Fruit fly (Drosophila melanogaster) whole organism, embryonic: Measurements from ENCODE around the gene CG13949.

ENCODE experiments used
- Atf-2 ChIP-seq: fragments of 200-800 bp; sonication (Bioruptor generic); optimal IDR thresholded peaks from 2 replicates; lab custom pipeline; 2016; ENCODE audit warnings: missing biosample characterization, missing genetic modification characterization
- Blimp-1 ChIP-seq: fragments of 200-800 bp; sonication (Bioruptor generic); optimal IDR thresholded peaks from 3 replicates; lab custom pipeline; 2018; ENCODE audit warnings: missing biosample characterization, missing genetic modification characterization, mild to moderate bottlenecking, moderate library complexity, missing genetic modification reagents
- BtbVII ChIP-seq: fragments of 200-800 bp; sonication (Bioruptor generic); optimal IDR thresholded peaks from 3 replicates; lab custom pipeline; 2017; ENCODE audit warnings: missing biosample characterization, mild to moderate bottlenecking, missing genetic modification characterization
- CG10366 ChIP-seq: fragments of 200-800 bp; sonication (Bioruptor generic); IDR thresholded peaks from 2 replicates; pipeline ENCODE4 v1.3.6; 2022; ENCODE audit warnings: missing biosample characterization, missing genetic modification characterization
- CG10654 ChIP-seq: fragments of 200-800 bp; sonication (Bioruptor generic); optimal IDR thresholded peaks from 2 replicates; lab custom pipeline; 2016; ENCODE audit warnings: missing biosample characterization, missing genetic modification characterization
- CG12299 ChIP-seq: fragments of 200-800 bp; sonication (Bioruptor generic); optimal IDR thresholded peaks from 2 replicates; lab custom pipeline; 2018; ENCODE audit warnings: missing biosample characterization, mild to moderate bottlenecking, missing genetic modification characterization
- CG1233 ChIP-seq: fragments of 200-800 bp; sonication (Bioruptor generic); optimal IDR thresholded peaks from 4 replicates; lab custom pipeline; 2018; ENCODE audit warnings: missing biosample characterization, mild to moderate bottlenecking, missing genetic modification characterization
- CG14860 ChIP-seq: fragments of 200-800 bp; sonication (Bioruptor generic); IDR thresholded peaks from 3 replicates; pipeline ENCODE4 v1.3.6; 2022; ENCODE audit warnings: missing biosample characterization, missing genetic modification characterization; ENCODE audit not compliant: partially characterized antibody
- CG1602 ChIP-seq: fragments of 200-800 bp; sonication (Bioruptor generic); optimal IDR thresholded peaks from 3 replicates; lab custom pipeline; 2016; ENCODE audit warnings: missing biosample characterization, missing genetic modification characterization
- CG1647 ChIP-seq: fragments of 200-800 bp; sonication (Bioruptor generic); optimal IDR thresholded peaks from 3 replicates; lab custom pipeline; 2016; ENCODE audit warnings: missing biosample characterization, missing genetic modification characterization
- CG34376 ChIP-seq: fragments of 200-800 bp; sonication (Bioruptor generic); optimal IDR thresholded peaks from 2 replicates; lab custom pipeline; 2018; ENCODE audit warnings: missing biosample characterization, mild to moderate bottlenecking, missing genetic modification characterization
- CG34422 ChIP-seq: fragments of 200-800 bp; sonication (Bioruptor generic); IDR thresholded peaks from 3 replicates; pipeline ENCODE4 v1.3.6; 2022; ENCODE audit warnings: missing biosample characterization, missing genetic modification characterization
- CG4424 ChIP-seq: fragments of 200-800 bp; sonication (Bioruptor generic); optimal IDR thresholded peaks from 3 replicates; lab custom pipeline; 2016; ENCODE audit warnings: missing biosample characterization, missing genetic modification characterization
- CG7987 ChIP-seq: fragments of 200-800 bp; sonication (Bioruptor generic); optimal IDR thresholded peaks from 2 replicates; lab custom pipeline; 2018; ENCODE audit warnings: missing biosample characterization, mild to moderate bottlenecking, missing genetic modification characterization, moderate library complexity
- CG8478 ChIP-seq: fragments of >200 bp; optimal IDR thresholded peaks from 2 replicates; lab custom pipeline; 2018
- Dad ChIP-seq: fragments of 200-800 bp; sonication (Bioruptor generic); optimal IDR thresholded peaks from 3 replicates; lab custom pipeline; 2016; ENCODE audit warnings: missing biosample characterization, missing genetic modification characterization
- Dbx ChIP-seq: fragments of 200-800 bp; sonication (Bioruptor generic); IDR thresholded peaks from 3 replicates; pipeline ENCODE4 v1.3.6; 2022; ENCODE audit warnings: missing biosample characterization, missing genetic modification characterization
- Ets97D ChIP-seq: fragments of 200-800 bp; sonication (Bioruptor generic); optimal IDR thresholded peaks from 3 replicates; lab custom pipeline; 2016; ENCODE audit warnings: missing biosample characterization, missing genetic modification characterization
- Lhr ChIP-seq: fragments of 200-800 bp; sonication (Bioruptor generic); optimal IDR thresholded peaks from 3 replicates; lab custom pipeline; 2017; ENCODE audit warnings: mild to moderate bottlenecking, missing biosample characterization, missing genetic modification reagents, missing genetic modification characterization
- Lpt ChIP-seq: fragments of >200 bp; optimal IDR thresholded peaks from 2 replicates; lab custom pipeline; 2018; ENCODE audit warnings: missing biosample characterization, missing genetic modification characterization
- MESR4 ChIP-seq: fragments of 200-800 bp; sonication (Bioruptor generic); optimal IDR thresholded peaks from 2 replicates; lab custom pipeline; 2018; ENCODE audit warnings: missing biosample characterization, mild to moderate bottlenecking, missing genetic modification characterization, moderate library complexity
- NK7.1 ChIP-seq: fragments of 200-800 bp; sonication (Bioruptor generic); optimal IDR thresholded peaks from 3 replicates; lab custom pipeline; 2016; ENCODE audit warnings: missing biosample characterization, missing genetic modification characterization
- Oli ChIP-seq: fragments of 200-800 bp; sonication (Bioruptor generic); optimal IDR thresholded peaks from 2 replicates; lab custom pipeline; 2018; ENCODE audit warnings: missing biosample characterization, mild to moderate bottlenecking, missing genetic modification characterization, moderate library complexity
- Pdp1 ChIP-seq, 2 experiments: fragments of 200-800 bp; sonication (Bioruptor generic); optimal IDR thresholded peaks; 3 replicates each; lab custom pipeline; 2016; ENCODE audit warnings: missing biosample characterization in 2 of 2, missing genetic modification characterization in 2 of 2, mild to moderate bottlenecking in 1 of 2, moderate library complexity in 1 of 2
- Side ChIP-seq: fragments of 200-800 bp; sonication (Bioruptor generic); optimal IDR thresholded peaks from 2 replicates; lab custom pipeline; 2016; ENCODE audit warnings: missing biosample characterization, missing genetic modification characterization
- Spps ChIP-seq: fragments of 200-800 bp; sonication (Bioruptor generic); optimal IDR thresholded peaks from 2 replicates; lab custom pipeline; 2018; ENCODE audit warnings: missing biosample characterization, mild to moderate bottlenecking, missing genetic modification characterization
- Stat92E ChIP-seq, 3 experiments: fragments of >200 bp in 2 of 3; fragments of 200-800 bp in 1 of 3; sonication (Bioruptor generic) in 1 of 3; optimal IDR thresholded peaks; 2 replicates each; lab custom pipeline; 2017 to 2019; ENCODE audit warnings: missing biosample characterization in 3 of 3, missing genetic modification characterization in 3 of 3, mild to moderate bottlenecking in 1 of 3, moderate library complexity in 1 of 3
- Taf1 ChIP-seq: fragments of 200-800 bp; sonication (Bioruptor generic); IDR thresholded peaks from 2 replicates; pipeline ENCODE4 v1.3.6; 2022; ENCODE audit warnings: missing biosample characterization, missing genetic modification characterization
- ab ChIP-seq: fragments of 200-800 bp; sonication (Bioruptor generic); optimal IDR thresholded peaks from 2 replicates; lab custom pipeline; 2016; ENCODE audit warnings: missing biosample characterization, missing genetic modification characterization
- abd-A ChIP-seq: fragments of 200-800 bp; sonication (Bioruptor generic); optimal IDR thresholded peaks from 3 replicates; lab custom pipeline; 2019; ENCODE audit warnings: missing biosample characterization, mild to moderate bottlenecking, missing genetic modification characterization, moderate library complexity
- al ChIP-seq: fragments of 200-800 bp; sonication (Bioruptor generic); IDR thresholded peaks from 2 replicates; pipeline ENCODE4 v1.3.6; 2022; ENCODE audit warnings: missing biosample characterization, missing genetic modification characterization
- bab2 ChIP-seq: fragments of 200-800 bp; sonication (Bioruptor generic); optimal IDR thresholded peaks from 2 replicates; lab custom pipeline; 2016; ENCODE audit warnings: missing biosample characterization, missing genetic modification characterization
- cas ChIP-seq: fragments of 200-800 bp; sonication (Bioruptor generic); IDR thresholded peaks from 2 replicates; pipeline ENCODE4 v1.3.6; 2022; ENCODE audit warnings: missing biosample characterization, missing genetic modification characterization
- chif ChIP-seq, 2 experiments: fragments of 200-800 bp; sonication (Bioruptor generic); optimal IDR thresholded peaks; 3 replicates each; lab custom pipeline; 2016; ENCODE audit warnings: missing biosample characterization in 2 of 2, missing genetic modification characterization in 2 of 2
- corto ChIP-seq: fragments of 200-800 bp; sonication (Bioruptor generic); optimal IDR thresholded peaks from 2 replicates; lab custom pipeline; 2016; ENCODE audit warnings: missing biosample characterization, mild to moderate bottlenecking, missing genetic modification characterization, moderate library complexity
- crol ChIP-seq: fragments of 200-800 bp; sonication (Bioruptor generic); IDR thresholded peaks from 2 replicates; pipeline ENCODE4 v1.3.6; 2022; ENCODE audit warnings: missing biosample characterization, missing genetic modification characterization
- dpn ChIP-seq, 2 experiments: fragments of 200-800 bp; sonication (Bioruptor generic); optimal IDR thresholded peaks; 3 replicates each; lab custom pipeline; 2016; ENCODE audit warnings: missing biosample characterization in 2 of 2, missing genetic modification characterization in 2 of 2
- ems ChIP-seq: fragments of 200-800 bp; sonication (Bioruptor generic); optimal IDR thresholded peaks from 3 replicates; lab custom pipeline; 2016; ENCODE audit warnings: missing biosample characterization, missing genetic modification characterization
- en ChIP-seq: fragments of 200-800 bp; sonication (Bioruptor generic); optimal IDR thresholded peaks from 2 replicates; lab custom pipeline; 2016; ENCODE audit warnings: missing biosample characterization, missing genetic modification characterization
- fd3F ChIP-seq: fragments of 200-800 bp; sonication (Bioruptor generic); optimal IDR thresholded peaks from 2 replicates; lab custom pipeline; 2018; ENCODE audit warnings: missing biosample characterization, mild to moderate bottlenecking, missing genetic modification characterization, moderate library complexity
- fd64A ChIP-seq: fragments of 200-800 bp; sonication (Bioruptor generic); optimal IDR thresholded peaks from 3 replicates; lab custom pipeline; 2018; ENCODE audit warnings: missing biosample characterization, mild to moderate bottlenecking, missing genetic modification characterization
- kah ChIP-seq: fragments of 200-800 bp; sonication (Bioruptor generic); optimal IDR thresholded peaks from 2 replicates; lab custom pipeline; 2018; ENCODE audit warnings: missing biosample characterization, mild to moderate bottlenecking, missing genetic modification characterization
- lov ChIP-seq, 2 experiments: fragments of 200-800 bp in 1 of 2; fragments of >200 bp in 1 of 2; sonication (Bioruptor generic) in 1 of 2; IDR thresholded peaks in 1 of 2; optimal IDR thresholded peaks in 1 of 2; 2 replicates in 1 of 2; 3 replicates in 1 of 2; pipeline versions ENCODE4 v1.3.6 to Lab custom; 2017 to 2022; ENCODE audit warnings: missing biosample characterization in 1 of 2, missing genetic modification characterization in 1 of 2
- oc ChIP-seq: fragments of 200-800 bp; sonication (Bioruptor generic); optimal IDR thresholded peaks from 2 replicates; lab custom pipeline; 2018; ENCODE audit warnings: missing biosample characterization, mild to moderate bottlenecking, missing genetic modification characterization, moderate library complexity
- peb ChIP-seq: fragments of 200-800 bp; sonication (Bioruptor generic); IDR thresholded peaks from 2 replicates; pipeline ENCODE4 v1.3.6; 2022; ENCODE audit warnings: missing biosample characterization, missing genetic modification characterization
- schlank ChIP-seq: fragments of 200-800 bp; sonication (Bioruptor generic); optimal IDR thresholded peaks from 2 replicates; lab custom pipeline; 2018; ENCODE audit warnings: missing biosample characterization, mild to moderate bottlenecking, missing genetic modification characterization
- sisA ChIP-seq: fragments of 200-800 bp; sonication (Bioruptor generic); IDR thresholded peaks from 2 replicates; pipeline ENCODE4 v1.3.6; 2022; ENCODE audit warnings: missing biosample characterization, missing genetic modification characterization
- tgo ChIP-seq: fragments of 200-800 bp; sonication (Bioruptor generic); IDR thresholded peaks from 3 replicates; pipeline ENCODE4 v1.3.6; 2022; ENCODE audit warnings: missing biosample characterization, missing genetic modification characterization
- vvl ChIP-seq: fragments of 200-800 bp; sonication (Bioruptor generic); IDR thresholded peaks from 2 replicates; pipeline ENCODE4 v1.3.6; 2022; ENCODE audit warnings: missing biosample characterization, missing genetic modification characterization
- yki ChIP-seq: fragments of >200 bp; optimal IDR thresholded peaks from 3 replicates; lab custom pipeline; 2018
- zen ChIP-seq: fragments of 200-800 bp; sonication (Bioruptor generic); optimal IDR thresholded peaks from 3 replicates; lab custom pipeline; 2018; ENCODE audit warnings: missing biosample characterization, mild to moderate bottlenecking, missing genetic modification characterization, moderate library complexity

The CG13949 gene

dm6 chr2L:857897-858517, 2.9 kb downstream of the CG13949 start (continued):
- TF ChIP-seq chif (GFP tag; optimal IDR thresholded peaks at IDR 0.05; lab: Kevin White, UChicago): peak; percentile 52 to 58
- TF ChIP-seq dpn (GFP tag; optimal IDR thresholded peaks at IDR 0.05; lab: Kevin White, UChicago): peak; percentile 30 to 39
- TF ChIP-seq tgo (GFP tag; lab: Robert Waterston, UW): peak; percentile 62
- TF ChIP-seq Stat92E (GFP tag; optimal IDR thresholded peaks at IDR 0.05; lab: Kevin White, UChicago): no peak
- TF ChIP-seq Dad: no peak
- TF ChIP-seq CG12299 (tag; lab: Kevin White, UChicago): no peak
- TF ChIP-seq Pdp1 (GFP tag; optimal IDR thresholded peaks at IDR 0.05; lab: Kevin White, UChicago): peak; percentile 56 to 57
- peak; percentile 8 for TF ChIP-seq Side
- peak; percentile 42 for TF ChIP-seq oc (tag; lab: Kevin White, UChicago)
- peak; percentile 16; the same call in 1 of the 3 replicates for TF ChIP-seq CG34422 (GFP tag; lab: Robert Waterston, UW)
- TF ChIP-seq CG8478 (lab: Kevin White, UChicago): no peak
- no peak for TF ChIP-seq Lpt (GFP tag; lab: Kevin White, UChicago)
- peak; percentile 32 for TF ChIP-seq CG4424 (GFP tag; lab: Kevin White, UChicago)
- no peak for TF ChIP-seq yki (lab: Kevin White, UChicago)
- TF ChIP-seq BtbVII (GFP tag; lab: Kevin White, UChicago): no peak
- TF ChIP-seq lov (optimal IDR thresholded peaks at IDR 0.05; lab: Kevin White, UChicago): no peak
- TF ChIP-seq lov (GFP tag; IDR thresholded peaks at IDR 0.05; lab: Robert Waterston, UW): no peak
- no peak for TF ChIP-seq crol
- TF ChIP-seq CG14860 (GFP tag; lab: Robert Waterston, UW): no peak
- no peak for TF ChIP-seq MESR4 (GFP tag; lab: Kevin White, UChicago)
- peak; percentile 15 for TF ChIP-seq ems (GFP tag; lab: Kevin White, UChicago)
- TF ChIP-seq Dbx (GFP tag; lab: Robert Waterston, UW): no peak
- TF ChIP-seq cas: no peak
- TF ChIP-seq Blimp-1 (GFP tag; lab: Kevin White, UChicago): peak; percentile 55
- peak; percentile 25 for TF ChIP-seq CG1233 (GFP tag; lab: Kevin White, UChicago)
- TF ChIP-seq CG7987 (GFP tag; lab: Kevin White, UChicago): no peak
- no peak for TF ChIP-seq CG1647
- TF ChIP-seq fd3F (GFP tag; lab: Kevin White, UChicago): no peak
- TF ChIP-seq Lhr (GFP tag; lab: Kevin White, UChicago): no peak
- no peak for TF ChIP-seq abd-A (tag; lab: Kevin White, UChicago)
- no peak for TF ChIP-seq fd64A (GFP tag; lab: Kevin White, UChicago)
- TF ChIP-seq CG10654 (GFP tag; lab: Kevin White, UChicago): no peak
- no peak for TF ChIP-seq al (GFP tag; lab: Robert Waterston, UW)
- TF ChIP-seq ab: no peak
- TF ChIP-seq NK7.1 (GFP tag; lab: Kevin White, UChicago): peak; percentile 8
- TF ChIP-seq vvl (GFP tag; lab: Robert Waterston, UW): peak; percentile 77
- peak; percentile 48 for TF ChIP-seq Oli (tag; lab: Kevin White, UChicago)
- TF ChIP-seq peb: no peak; the same call in 1 of the 2 replicates
- peak; percentile 7 for TF ChIP-seq CG34376 (GFP tag; lab: Kevin White, UChicago)
- TF ChIP-seq Ets97D (GFP tag; lab: Kevin White, UChicago): no peak
- TF ChIP-seq kah: no peak
- peak; percentile 64 for TF ChIP-seq CG10366
- peak; percentile 33 for TF ChIP-seq Atf-2 (GFP tag; lab: Kevin White, UChicago)
- TF ChIP-seq zen (tag; lab: Kevin White, UChicago): no peak
- peak; percentile 30 for TF ChIP-seq CG1602 (GFP tag; lab: Kevin White, UChicago)
- TF ChIP-seq corto (GFP tag; lab: Kevin White, UChicago): no peak
- no peak for TF ChIP-seq Spps (tag; lab: Kevin White, UChicago)
- TF ChIP-seq en (GFP tag; lab: Kevin White, UChicago): peak; percentile 48
- TF ChIP-seq bab2: peak; percentile 30
- TF ChIP-seq Taf1 (GFP tag; lab: Robert Waterston, UW): no peak
- TF ChIP-seq schlank (tag; lab: Kevin White, UChicago): no peak
- TF ChIP-seq sisA (GFP tag; lab: Robert Waterston, UW): peak; percentile 76
